Fruit fly (Drosophila melanogaster): ENCODE results near the gene Timp.

dm6 chr3R:10225390-10225789, 12.6 kb upstream of the Timp start, which contains the start of gene CG42795:
- no peak for TF ChIP-seq CG8478 (optimal IDR thresholded peaks at IDR 0.05)
- TF ChIP-seq CTCF (optimal IDR thresholded peaks at IDR 0.05) = no peak
